Worm (Caenorhabditis elegans): ENCODE results near the gene K04C2.5.
A peak's percentile ranks its signal among the peaks of the same experiment; 100 is the strongest.

Gene K04C2.5

DNA sequence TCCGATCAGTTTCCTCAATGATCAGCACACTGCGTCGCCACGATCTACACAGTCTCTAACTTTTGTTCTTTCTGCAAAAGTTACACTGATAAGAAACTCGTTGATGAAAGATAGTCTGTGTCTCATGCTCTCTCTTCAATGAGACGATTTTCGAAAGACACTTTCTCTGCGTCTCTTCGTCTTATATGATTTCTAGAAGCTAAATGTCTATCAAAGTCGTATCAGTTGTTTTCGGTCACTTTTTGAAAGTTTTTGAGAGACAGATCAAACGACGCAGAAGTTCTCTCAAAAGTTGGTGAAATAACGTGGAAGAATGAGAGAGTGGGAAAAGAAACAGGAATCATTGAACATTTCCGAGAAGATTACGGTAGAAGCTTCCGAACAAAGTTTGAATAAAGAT, 3.7 kb upstream of the K04C2.5 start (continued):
- peak; percentile 43 to 84 for TF ChIP-seq lsy-2 (tag; optimal IDR thresholded peaks at IDR 0.05)
- no peak for TF ChIP-seq F44E2.7 (GFP tag; IDR thresholded peaks at IDR 0.05)
- TF ChIP-seq saeg-2 (GFP tag; IDR thresholded peaks at IDR 0.05): peak; percentile 73; the same call in 1 of the 2 replicates
- TF ChIP-seq nhr-237 (tag; optimal IDR thresholded peaks at IDR 0.05): no peak
- peak; percentile 95 for TF ChIP-seq hlh-11 (tag; optimal IDR thresholded peaks at IDR 0.05)
- TF ChIP-seq php-3 (GFP tag; IDR thresholded peaks at IDR 0.05): peak; percentile 50; the same call in 1 of the 2 replicates
- peak; percentile 89 for TF ChIP-seq nhr-28 (tag; optimal IDR thresholded peaks at IDR 0.05)
- TF ChIP-seq daf-19 (GFP tag; conservative IDR thresholded peaks at IDR 0.05): no peak
- no peak for TF ChIP-seq zip-11 (GFP tag; IDR thresholded peaks at IDR 0.05)
- no peak for TF ChIP-seq ztf-11 (tag; optimal IDR thresholded peaks at IDR 0.05)
- TF ChIP-seq dpl-1 (GFP tag; optimal IDR thresholded peaks at IDR 0.05): peak; percentile 14
- peak; percentile 40 for TF ChIP-seq spr-1 (tag; optimal IDR thresholded peaks at IDR 0.05)
- 0 out of 2 replicates have a peak, but pooled peaks have one; percentile 44 for TF ChIP-seq arid-1 (GFP tag; conservative IDR thresholded peaks at IDR 0.05)
- TF ChIP-seq vab-7 (GFP tag; IDR thresholded peaks at IDR 0.05): no peak
- no peak for TF ChIP-seq attf-4 (tag; optimal IDR thresholded peaks at IDR 0.05)
- no peak for TF ChIP-seq set-16 (GFP tag; IDR thresholded peaks at IDR 0.05)
- no peak for TF ChIP-seq lin-15B (tag; optimal IDR thresholded peaks at IDR 0.05)
- no peak for TF ChIP-seq madf-9 (GFP tag; conservative IDR thresholded peaks at IDR 0.05)
- no peak for TF ChIP-seq unc-39 (tag; optimal IDR thresholded peaks at IDR 0.05)
- TF ChIP-seq mxl-3 (GFP tag; optimal IDR thresholded peaks at IDR 0.05): peak; percentile 40
- peak in 1 of 2 experiments; percentile 75 for TF ChIP-seq mdl-1 (tag; optimal IDR thresholded peaks at IDR 0.05)
- TF ChIP-seq lim-7 (GFP tag; IDR thresholded peaks at IDR 0.05): 0 out of 2 replicates have a peak, but pooled peaks have one; percentile 24
- TF ChIP-seq skn-1 (tag; optimal IDR thresholded peaks at IDR 0.05): no peak
- peak; percentile 46 for TF ChIP-seq pqm-1 (tag; optimal IDR thresholded peaks at IDR 0.05)
- no peak for TF ChIP-seq pha-4 (GFP tag; IDR thresholded peaks at IDR 0.05)
- no peak for TF ChIP-seq pha-4 (tag; optimal IDR thresholded peaks at IDR 0.05)
- peak; percentile 82 for TF ChIP-seq mxl-2 (GFP tag; conservative IDR thresholded peaks at IDR 0.05)
- no peak for TF ChIP-seq fkh-10 (GFP tag; optimal IDR thresholded peaks at IDR 0.05)
- TF ChIP-seq snpc-1.2 (GFP tag; IDR thresholded peaks at IDR 0.05): no peak
- TF ChIP-seq ceh-20 (GFP tag; IDR thresholded peaks at IDR 0.05): 0 out of 2 replicates have a peak, but pooled peaks have one; percentile 47
- no peak for TF ChIP-seq F26F4.8 (GFP tag; conservative IDR thresholded peaks at IDR 0.05)
- TF ChIP-seq duxl-1 (tag; optimal IDR thresholded peaks at IDR 0.05; ENCODE audit: poor library complexity): no peak
- peak in 1 of 2 experiments; percentile 0 for TF ChIP-seq hif-1 (tag; optimal IDR thresholded peaks at IDR 0.05)
- TF ChIP-seq gei-8 (GFP tag; optimal IDR thresholded peaks at IDR 0.05): peak; percentile 71
- peak; percentile 31 for TF ChIP-seq mes-2 (tag; optimal IDR thresholded peaks at IDR 0.05; ENCODE audit: poor library complexity, severe bottlenecking)
- no peak for TF ChIP-seq lin-29 (GFP tag; IDR thresholded peaks at IDR 0.05)
- peak; percentile 81 for TF ChIP-seq nhr-11 (tag; optimal IDR thresholded peaks at IDR 0.05)
- TF ChIP-seq aly-2 (tag; optimal IDR thresholded peaks at IDR 0.05): peak; percentile 24
- TF ChIP-seq F37D6.2 (tag; optimal IDR thresholded peaks at IDR 0.05): no peak
- no peak for TF ChIP-seq daf-8 (GFP tag; IDR thresholded peaks at IDR 0.05)

DNA sequence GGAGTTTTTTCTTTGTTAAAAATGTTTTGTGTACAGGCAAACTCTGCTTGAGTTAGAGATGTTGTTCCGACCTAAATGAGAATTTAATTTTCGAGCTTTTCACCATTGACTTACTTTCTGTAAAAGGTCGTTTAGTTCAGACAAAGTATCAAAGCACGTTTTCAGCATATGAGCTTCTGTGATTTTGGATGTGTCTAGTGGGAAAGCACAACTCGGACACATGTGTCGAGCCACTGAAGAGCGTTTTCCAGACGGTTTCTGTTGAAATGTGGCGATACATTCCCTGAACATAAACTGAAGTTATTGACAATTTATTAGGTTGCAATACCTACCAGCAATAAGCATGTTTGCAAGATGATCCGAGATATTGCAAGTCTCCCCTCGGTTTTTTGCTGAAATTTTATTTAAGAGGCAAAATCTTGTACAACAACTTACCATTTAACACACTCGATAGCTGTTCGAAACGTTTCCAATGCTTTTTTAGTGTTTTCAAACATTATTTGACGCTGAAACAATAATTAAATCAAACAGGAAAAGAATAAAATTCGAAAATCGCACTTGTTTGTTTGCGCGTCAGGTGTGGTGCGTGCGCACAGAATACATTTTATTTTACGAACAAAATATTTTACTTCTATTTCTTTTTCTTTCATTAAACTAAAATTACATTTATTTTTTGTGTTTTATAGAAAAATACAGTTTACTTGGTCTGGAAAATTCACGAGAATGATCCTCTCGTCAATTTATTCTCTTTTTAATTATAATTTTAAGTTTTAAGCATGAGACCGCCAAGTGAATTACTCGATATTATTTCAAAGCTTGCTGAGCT, 2.2 kb downstream of the K04C2.5 start, which contains the start of the genes brd-1 and K04C2.2:
Gene brd-1 (minus strand): TSS at position 506 of the 826 bp plus-strand sequence.
Gene K04C2.2 (plus strand): TSS at position 776 of the 826 bp plus-strand sequence.
- peak; percentile 68 for TF ChIP-seq dpl-1 (GFP tag; optimal IDR thresholded peaks at IDR 0.05)
- no peak for TF ChIP-seq nhr-10 (tag; optimal IDR thresholded peaks at IDR 0.05)
- TF ChIP-seq ctbp-1 (GFP tag; IDR thresholded peaks at IDR 0.05): no peak
- peak; percentile 95 for TF ChIP-seq aha-1 (tag)
- no peak for TF ChIP-seq lim-7 (GFP tag; IDR thresholded peaks at IDR 0.05)
- TF ChIP-seq mes-2 (tag; optimal IDR thresholded peaks at IDR 0.05; ENCODE audit: poor library complexity, severe bottlenecking): peak; percentile 45
- TF ChIP-seq lsy-2 (tag; optimal IDR thresholded peaks at IDR 0.05): peak in 1 of 2 experiments; percentile 28

Measured in whole organism, L4 larva.